Worm (Caenorhabditis elegans): Measurements from ENCODE around the gene hpo-40.

Gene hpo-40

ce11 chrV:10190081-10190556 lies 22.6 kb upstream of the hpo-40 start, which contains the start of gene ZK856.5:
Gene ZK856.5, minus strand, starts transcription at chrV:10190131.
- no peak for TF ChIP-seq lsy-2 (tag; optimal IDR thresholded peaks at IDR 0.05)
- no peak for TF ChIP-seq lin-13 (tag; optimal IDR thresholded peaks at IDR 0.05)
- no peak for TF ChIP-seq mab-5 (tag; optimal IDR thresholded peaks at IDR 0.05)

DNA sequence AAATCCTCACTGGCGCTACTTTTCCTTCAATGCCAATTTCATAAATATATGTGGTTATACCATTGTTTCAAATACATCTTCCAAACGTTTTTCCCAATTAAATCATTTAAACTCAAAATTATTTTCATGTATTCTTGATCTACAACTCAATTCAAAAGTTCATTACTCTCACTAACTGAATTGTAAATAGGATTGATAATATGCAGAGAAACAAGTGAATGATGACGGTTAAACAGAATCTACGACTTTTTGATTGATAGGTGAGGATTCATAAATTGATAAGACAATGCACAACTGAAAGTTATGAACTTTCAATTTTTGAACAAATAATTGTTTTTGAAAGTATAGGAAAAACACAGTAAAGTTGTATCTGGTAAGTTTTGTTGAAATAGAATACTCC lies 21.5 kb upstream of the hpo-40 start:
- TF ChIP-seq ceh-39 (tag; optimal IDR thresholded peaks at IDR 0.05) = no peak

DNA sequence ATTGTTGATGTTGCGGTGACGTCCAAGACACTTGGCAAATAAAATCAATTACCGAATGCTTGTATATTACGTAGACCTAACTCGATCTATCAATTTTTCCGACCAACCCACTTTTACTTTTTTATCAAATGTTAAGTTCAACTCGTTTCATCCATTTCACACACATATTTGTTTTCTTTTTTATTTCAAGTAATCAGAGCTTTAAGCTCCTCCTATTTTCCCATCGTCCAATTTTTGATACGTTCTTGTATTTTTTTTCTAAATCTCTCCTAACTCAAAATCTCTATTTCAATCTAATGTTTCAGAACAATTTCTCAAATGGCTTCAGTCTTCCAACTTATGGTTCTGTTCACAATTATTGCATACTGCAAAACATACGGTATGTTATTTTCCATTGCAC lies 14.3 kb upstream of the hpo-40 start, which contains the start of gene ZK856.6:
Gene ZK856.6, plus strand, starts transcription at position 301 of the 400 bp plus-strand sequence.
- TF ChIP-seq lin-32 (GFP tag; optimal IDR thresholded peaks at IDR 0.05) (no peak), cnd-1 (tag; optimal IDR thresholded peaks at IDR 0.05) (no peak), nhr-76 (tag; optimal IDR thresholded peaks at IDR 0.05) (no peak), nhr-12 (tag; optimal IDR thresholded peaks at IDR 0.05) (no peak), mep-1 (tag; optimal IDR thresholded peaks at IDR 0.05) (no peak), sptf-1 (tag; optimal IDR thresholded peaks at IDR 0.05) (no peak), ham-2 (GFP tag; optimal IDR thresholded peaks at IDR 0.05) (no peak), ztf-11 (tag; optimal IDR thresholded peaks at IDR 0.05) (no peak), lsy-2 (tag; optimal IDR thresholded peaks at IDR 0.05) (no peak), zip-8 (tag; optimal IDR thresholded peaks at IDR 0.05) (no peak), drap-1 (GFP tag; optimal IDR thresholded peaks at IDR 0.05) (no peak), nhr-28 (tag; optimal IDR thresholded peaks at IDR 0.05) (no peak)

DNA sequence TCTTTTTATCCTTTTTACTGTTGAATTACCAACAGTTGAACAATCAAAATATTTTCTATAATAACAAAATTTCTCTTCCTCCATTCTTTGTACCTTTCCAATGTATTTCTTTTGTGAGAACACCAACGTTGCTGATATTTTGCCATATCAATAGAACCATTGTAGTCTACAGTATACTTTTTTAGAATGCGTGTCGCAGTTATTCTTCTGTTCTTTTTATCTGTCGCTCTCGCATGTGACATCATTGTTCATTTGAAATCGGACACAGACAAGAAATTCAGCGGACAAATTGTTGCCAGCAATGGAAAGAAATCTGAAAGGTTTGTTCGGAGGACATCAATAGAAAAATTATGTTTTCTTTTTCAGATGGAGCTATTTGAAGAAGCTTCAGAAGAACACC lies 10.8 kb upstream of the hpo-40 start, which contains the start of gene ZK856.7:
Gene ZK856.7, plus strand, starts transcription at position 186 of the 400 bp plus-strand sequence.
- TF ChIP-seq sem-2 (GFP tag; optimal IDR thresholded peaks at IDR 0.05) = no peak
- no peak for TF ChIP-seq nhr-28 (tag; optimal IDR thresholded peaks at IDR 0.05)
- TF ChIP-seq snpc-4 (tag; optimal IDR thresholded peaks at IDR 0.05) = no peak
- no peak for TF ChIP-seq drap-1 (GFP tag; optimal IDR thresholded peaks at IDR 0.05)
- no peak for TF ChIP-seq hlh-1 (tag; optimal IDR thresholded peaks at IDR 0.05)
- TF ChIP-seq nhr-12 (tag; optimal IDR thresholded peaks at IDR 0.05) = no peak
- no peak for TF ChIP-seq mep-1 (tag; optimal IDR thresholded peaks at IDR 0.05)
- no peak for TF ChIP-seq mab-5 (tag; optimal IDR thresholded peaks at IDR 0.05)
- no peak for TF ChIP-seq unc-62 (GFP tag; optimal IDR thresholded peaks at IDR 0.05)
- TF ChIP-seq pha-4 (tag; optimal IDR thresholded peaks at IDR 0.05) = no peak
- TF ChIP-seq bed-3 (GFP tag; optimal IDR thresholded peaks at IDR 0.05) = no peak
- no peak for TF ChIP-seq lin-13 (tag; optimal IDR thresholded peaks at IDR 0.05)

DNA sequence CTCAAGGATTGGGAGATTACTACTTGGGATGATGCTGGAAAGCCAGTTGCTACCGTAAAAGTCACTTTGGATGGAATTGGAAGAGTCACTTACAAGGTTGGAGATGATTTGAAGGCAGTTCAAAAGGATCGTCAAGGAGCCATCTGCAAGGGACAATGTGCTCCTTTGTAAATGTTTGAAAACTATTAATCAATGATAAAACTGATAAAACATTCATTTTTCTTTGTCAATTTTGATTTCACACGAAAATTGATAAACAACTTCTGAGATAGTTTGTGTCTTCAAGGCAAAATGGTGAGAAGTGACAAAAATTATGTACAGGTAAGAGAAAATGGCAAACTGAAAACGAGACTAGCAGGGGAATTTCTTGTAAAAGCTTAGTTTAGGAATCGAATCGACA lies 10.4 kb upstream of the hpo-40 start:
- no peak for TF ChIP-seq bed-3 (GFP tag; optimal IDR thresholded peaks at IDR 0.05)
- TF ChIP-seq elt-1 (tag; optimal IDR thresholded peaks at IDR 0.05; ENCODE audit: borderline replicate concordance, insufficient read depth) = no peak
- TF ChIP-seq hlh-1 (tag; optimal IDR thresholded peaks at IDR 0.05) = no peak
- no peak for TF ChIP-seq lin-13 (tag; optimal IDR thresholded peaks at IDR 0.05)
- TF ChIP-seq unc-120 (tag; optimal IDR thresholded peaks at IDR 0.05; ENCODE audit: poor library complexity, severe bottlenecking) = no peak
- no peak for TF ChIP-seq flh-1 (GFP tag; optimal IDR thresholded peaks at IDR 0.05)
- no peak for TF ChIP-seq tbx-8 (GFP tag; optimal IDR thresholded peaks at IDR 0.05)
- no peak for TF ChIP-seq pha-4 (tag; optimal IDR thresholded peaks at IDR 0.05)
- no peak for TF ChIP-seq ceh-43 (GFP tag; optimal IDR thresholded peaks at IDR 0.05)
- no peak for TF ChIP-seq nhr-237 (tag; optimal IDR thresholded peaks at IDR 0.05)
- TF ChIP-seq sem-2 (GFP tag; optimal IDR thresholded peaks at IDR 0.05) = no peak
- TF ChIP-seq unc-62 (GFP tag; optimal IDR thresholded peaks at IDR 0.05) = no peak

- TF ChIP-seq mep-1 (tag; optimal IDR thresholded peaks at IDR 0.05) (no peak), unc-120 (tag; optimal IDR thresholded peaks at IDR 0.05; ENCODE audit: poor library complexity, severe bottlenecking) (no peak), nhr-28 (tag; optimal IDR thresholded peaks at IDR 0.05) (no peak), nhr-76 (tag; optimal IDR thresholded peaks at IDR 0.05) (no peak), ces-1 (GFP tag; optimal IDR thresholded peaks at IDR 0.05) (no peak), snpc-4 (tag; optimal IDR thresholded peaks at IDR 0.05) (no peak), sem-2 (GFP tag; optimal IDR thresholded peaks at IDR 0.05) (no peak), hlh-1 (tag; optimal IDR thresholded peaks at IDR 0.05) (no peak), flh-1 (GFP tag; optimal IDR thresholded peaks at IDR 0.05) (no peak), sptf-1 (tag; optimal IDR thresholded peaks at IDR 0.05) (no peak), blmp-1 (tag; optimal IDR thresholded peaks at IDR 0.05) (no peak)
Observed at ce11 chrV:10203435-10204009, 9.2 kb upstream of the hpo-40 start, which contains the start of gene chpf-1. Gene chpf-1, minus strand, starts transcription at chrV:10203485.
